Worm (Caenorhabditis elegans): ENCODE results near the gene tbx-37.

Gene tbx-37

DNA sequence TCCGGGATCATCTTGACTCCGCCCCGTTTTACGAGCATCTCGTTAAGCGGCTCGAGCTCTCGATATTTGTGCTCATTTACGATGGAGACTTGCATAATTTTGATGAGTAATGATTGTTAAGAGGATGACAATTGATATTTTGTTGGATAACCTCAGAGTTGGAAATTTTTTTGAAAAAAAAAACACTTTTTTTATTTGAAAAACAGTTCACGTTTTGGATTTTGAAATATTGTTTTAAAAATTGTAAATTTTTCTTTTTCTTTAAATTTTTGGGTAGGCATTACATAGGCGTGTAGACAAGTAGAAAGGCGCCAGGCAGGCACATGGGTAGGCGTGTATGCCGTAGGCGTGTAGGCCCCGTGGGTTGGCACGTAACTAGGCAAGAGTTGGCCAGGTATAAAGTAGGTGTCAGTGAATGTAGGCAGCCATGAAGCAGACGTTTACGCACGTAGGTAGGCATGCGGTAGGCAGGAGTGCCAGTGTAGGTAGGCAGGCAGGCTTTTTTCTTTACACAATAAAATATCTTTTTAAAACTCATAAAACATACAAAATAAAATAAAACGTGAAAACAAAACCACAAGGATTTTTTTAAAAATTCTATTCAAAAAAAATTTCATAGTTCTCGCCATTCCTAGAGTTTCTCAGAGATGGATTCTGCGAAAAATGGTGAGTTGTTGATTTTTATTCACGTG, 8.6 kb downstream of the tbx-37 start, which contains the start of the genes tbx-34 and wht-8:
Gene tbx-34 (minus strand): TSS at position 101 of the 692 bp plus-strand sequence.
Gene wht-8 (plus strand): TSS at position 642 of the 692 bp plus-strand sequence.
- TF ChIP-seq snpc-4 (tag; optimal IDR thresholded peaks at IDR 0.05) (no peak), nhr-2 (tag; optimal IDR thresholded peaks at IDR 0.05) (no peak), ceh-43 (GFP tag; optimal IDR thresholded peaks at IDR 0.05) (no peak), ham-2 (GFP tag; optimal IDR thresholded peaks at IDR 0.05) (no peak), ces-1 (GFP tag; optimal IDR thresholded peaks at IDR 0.05) (no peak), drap-1 (GFP tag; optimal IDR thresholded peaks at IDR 0.05) (no peak), mep-1 (tag; optimal IDR thresholded peaks at IDR 0.05) (no peak), pha-4 (tag; optimal IDR thresholded peaks at IDR 0.05) (no peak), nhr-237 (tag; optimal IDR thresholded peaks at IDR 0.05) (no peak), sptf-1 (tag; optimal IDR thresholded peaks at IDR 0.05) (no peak)

DNA sequence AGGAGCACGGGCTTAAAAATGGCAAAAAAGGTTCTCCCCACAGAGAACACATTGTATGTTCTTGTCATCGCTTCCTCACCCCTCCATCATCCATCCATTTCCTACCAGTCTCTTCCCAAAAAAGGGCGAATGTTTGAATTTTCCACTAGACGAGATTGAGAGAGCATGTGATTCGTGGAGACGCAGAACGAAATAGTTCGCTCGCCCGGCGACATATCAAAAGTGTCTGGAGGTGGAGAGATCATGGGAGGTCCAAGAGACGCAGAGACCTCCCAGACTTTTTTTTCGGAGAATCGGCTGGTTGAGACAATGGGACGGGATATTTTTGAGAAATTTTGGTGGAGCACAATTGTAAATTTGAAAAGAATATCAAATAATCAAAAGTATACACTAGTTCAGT, 18.6 kb downstream of the tbx-37 start:
- TF ChIP-seq blmp-1 (tag; optimal IDR thresholded peaks at IDR 0.05) (no peak), ham-2 (GFP tag; optimal IDR thresholded peaks at IDR 0.05) (no peak), unc-120 (tag; optimal IDR thresholded peaks at IDR 0.05; ENCODE audit: poor library complexity, severe bottlenecking) (no peak), zip-8 (tag; optimal IDR thresholded peaks at IDR 0.05) (no peak), unc-39 (tag; optimal IDR thresholded peaks at IDR 0.05) (no peak), hlh-1 (tag; optimal IDR thresholded peaks at IDR 0.05) (no peak), drap-1 (GFP tag; optimal IDR thresholded peaks at IDR 0.05) (no peak), flh-1 (GFP tag; optimal IDR thresholded peaks at IDR 0.05) (no peak), elt-3 (tag; optimal IDR thresholded peaks at IDR 0.05) (no peak), cnd-1 (tag; optimal IDR thresholded peaks at IDR 0.05) (no peak), ceh-43 (GFP tag; optimal IDR thresholded peaks at IDR 0.05) (no peak), nhr-76 (tag; optimal IDR thresholded peaks at IDR 0.05) (no peak), unc-62 (GFP tag; optimal IDR thresholded peaks at IDR 0.05) (no peak), elt-1 (tag; optimal IDR thresholded peaks at IDR 0.05; ENCODE audit: borderline replicate concordance, insufficient read depth) (no peak)

DNA sequence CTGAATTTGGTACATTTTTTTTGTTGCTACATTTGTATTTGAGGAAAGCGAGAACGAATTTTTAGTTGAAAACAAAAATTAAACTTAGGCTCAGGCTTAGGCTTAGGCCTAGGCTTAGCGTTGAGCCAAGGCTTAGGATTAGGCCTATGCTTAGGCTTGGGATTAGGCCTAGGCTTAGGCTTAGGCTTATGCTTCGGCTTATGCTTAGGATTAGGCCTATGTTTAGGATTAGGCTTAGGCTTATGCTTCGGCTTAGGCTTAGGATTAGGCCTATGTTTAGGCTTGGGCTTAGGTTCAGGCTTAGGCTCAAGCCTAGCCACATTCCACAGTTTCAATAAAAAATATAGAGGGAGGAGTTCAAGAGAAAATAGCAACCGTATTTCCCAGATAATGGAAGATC, 19.1 kb downstream of the tbx-37 start:
- TF ChIP-seq unc-39 (tag; optimal IDR thresholded peaks at IDR 0.05) (no peak), ham-2 (GFP tag; optimal IDR thresholded peaks at IDR 0.05) (peak; percentile 8), nhr-237 (tag; optimal IDR thresholded peaks at IDR 0.05) (no peak), lin-32 (GFP tag; optimal IDR thresholded peaks at IDR 0.05) (no peak)

DNA sequence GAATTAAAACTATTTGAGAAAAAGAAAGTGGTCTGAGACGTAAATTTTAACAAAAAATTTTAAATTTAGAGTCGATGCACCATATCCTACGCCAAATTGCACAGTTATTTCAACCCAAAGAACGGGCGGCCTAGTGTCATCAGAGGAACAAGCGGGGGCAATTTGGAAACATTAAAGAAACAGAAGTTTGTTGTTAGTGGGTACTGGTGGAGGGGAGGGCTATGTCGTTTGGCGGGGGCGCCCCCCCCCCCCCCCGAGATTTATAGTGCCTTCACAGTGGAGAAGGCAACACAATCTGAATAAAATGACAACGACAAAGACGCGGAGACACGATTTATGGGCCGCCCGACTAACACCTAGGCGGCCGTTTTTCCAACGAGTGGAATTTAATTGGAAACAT, 20.1 kb downstream of the tbx-37 start:
- TF ChIP-seq lin-13 (tag; optimal IDR thresholded peaks at IDR 0.05) (no peak), nhr-237 (tag; optimal IDR thresholded peaks at IDR 0.05) (no peak), unc-62 (GFP tag; optimal IDR thresholded peaks at IDR 0.05) (no peak), sem-2 (GFP tag; optimal IDR thresholded peaks at IDR 0.05) (no peak), ceh-39 (tag; optimal IDR thresholded peaks at IDR 0.05) (no peak), lin-32 (GFP tag; optimal IDR thresholded peaks at IDR 0.05) (no peak), ceh-83 (GFP tag; optimal IDR thresholded peaks at IDR 0.05) (no peak), lsy-2 (tag; optimal IDR thresholded peaks at IDR 0.05) (no peak), ztf-11 (tag; optimal IDR thresholded peaks at IDR 0.05) (no peak), unc-120 (tag; optimal IDR thresholded peaks at IDR 0.05; ENCODE audit: poor library complexity, severe bottlenecking) (no peak), mab-5 (tag; optimal IDR thresholded peaks at IDR 0.05) (no peak)

DNA sequence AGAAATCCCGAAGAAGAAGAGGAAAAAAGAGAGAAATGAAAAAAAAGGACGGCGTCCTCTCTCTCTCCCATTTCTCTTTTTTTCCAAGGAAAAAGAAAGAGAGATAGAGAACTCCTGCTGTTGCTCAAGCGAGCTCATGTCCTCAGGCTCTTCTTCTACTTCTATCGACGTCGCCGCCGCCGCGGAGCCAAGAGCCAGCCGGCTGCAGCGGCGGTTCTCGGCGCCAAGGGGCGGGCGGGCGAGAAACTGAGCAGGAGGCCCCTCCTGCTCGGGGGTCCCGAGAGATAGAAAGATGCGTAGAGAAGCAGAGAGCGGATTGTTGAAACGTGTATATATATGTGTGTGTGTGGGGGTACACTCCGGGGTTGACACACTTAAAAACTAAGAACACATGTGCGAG, 23.9 kb downstream of the tbx-37 start:
- TF ChIP-seq sptf-1 (tag; optimal IDR thresholded peaks at IDR 0.05) (peak; percentile 46), nhr-76 (tag; optimal IDR thresholded peaks at IDR 0.05) (no peak)

DNA sequence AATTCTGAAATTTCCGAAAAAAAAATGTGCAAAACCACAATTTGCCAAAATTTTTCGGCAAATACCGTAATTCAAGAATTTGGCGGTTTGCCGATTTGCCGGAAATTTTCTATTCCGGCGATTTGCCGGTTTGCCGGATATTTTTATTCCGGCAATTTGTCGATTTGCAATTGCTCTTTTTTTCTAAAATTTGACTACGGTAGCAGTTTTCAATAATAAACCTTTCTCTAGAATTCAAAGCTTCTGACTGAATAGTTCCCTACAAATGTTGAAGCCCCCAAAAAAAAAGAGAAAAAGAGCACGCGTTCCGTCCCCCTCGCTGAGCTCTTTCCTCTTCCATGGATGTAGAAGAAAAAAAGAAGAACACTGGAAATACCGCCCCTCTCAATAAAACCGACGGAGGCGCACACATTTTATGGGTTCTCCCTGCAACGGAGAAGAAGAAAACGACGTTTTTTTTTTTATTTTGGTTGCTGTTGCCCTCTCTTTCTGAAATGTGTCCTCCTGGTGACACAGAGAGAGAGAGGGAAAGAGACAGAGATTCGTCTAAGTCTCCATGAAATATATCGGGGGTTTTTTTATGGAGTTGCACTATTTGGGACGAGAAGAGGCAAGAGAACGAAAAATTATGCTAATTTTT, 25.9 kb downstream of the tbx-37 start:
- TF ChIP-seq ces-1 (GFP tag; optimal IDR thresholded peaks at IDR 0.05) (no peak), bed-3 (GFP tag; optimal IDR thresholded peaks at IDR 0.05) (no peak), pha-4 (tag; optimal IDR thresholded peaks at IDR 0.05) (no peak), nhr-12 (tag; optimal IDR thresholded peaks at IDR 0.05) (no peak), ceh-39 (tag; optimal IDR thresholded peaks at IDR 0.05) (no peak), lin-13 (tag; optimal IDR thresholded peaks at IDR 0.05) (no peak), nhr-2 (tag; optimal IDR thresholded peaks at IDR 0.05) (no peak), mls-2 (tag; optimal IDR thresholded peaks at IDR 0.05) (no peak), nhr-28 (tag; optimal IDR thresholded peaks at IDR 0.05) (no peak), lin-32 (GFP tag; optimal IDR thresholded peaks at IDR 0.05) (no peak), ceh-43 (GFP tag; optimal IDR thresholded peaks at IDR 0.05) (no peak), unc-120 (tag; optimal IDR thresholded peaks at IDR 0.05; ENCODE audit: poor library complexity, severe bottlenecking) (no peak), sem-2 (GFP tag; optimal IDR thresholded peaks at IDR 0.05) (no peak), mab-5 (tag; optimal IDR thresholded peaks at IDR 0.05) (no peak), ceh-83 (GFP tag; optimal IDR thresholded peaks at IDR 0.05) (no peak), unc-39 (tag; optimal IDR thresholded peaks at IDR 0.05) (no peak), tbx-8 (GFP tag; optimal IDR thresholded peaks at IDR 0.05) (no peak), nhr-76 (tag; optimal IDR thresholded peaks at IDR 0.05) (no peak), elt-1 (tag; optimal IDR thresholded peaks at IDR 0.05; ENCODE audit: borderline replicate concordance, insufficient read depth) (no peak)
